Fruit fly (Drosophila melanogaster) Kc167 (cell line): Measurements from ENCODE around the gene Naa80.

Experiments
- Myc ChIP-seq: fragments of >200 bp; optimal IDR thresholded peaks from 2 replicates; lab custom pipeline; 2017; ENCODE audit warnings: missing external identifiers
- Sin3A ChIP-seq: fragments of >200 bp; optimal IDR thresholded peaks from 2 replicates; lab custom pipeline; 2018; ENCODE audit warnings: missing external identifiers
- h ChIP-seq: fragments of >200 bp; optimal IDR thresholded peaks from 3 replicates; lab custom pipeline; 2018; ENCODE audit warnings: missing external identifiers
- insv ChIP-seq: fragments of >200 bp; optimal IDR thresholded peaks from 3 replicates; lab custom pipeline; 2018; ENCODE audit warnings: missing external identifiers
- psq ChIP-seq: fragments of >200 bp; optimal IDR thresholded peaks from 2 replicates; lab custom pipeline; 2017; ENCODE audit warnings: missing external identifiers
- ttk ChIP-seq: sonication (Bioruptor generic); optimal IDR thresholded peaks from 2 replicates; lab custom pipeline; 2017; ENCODE audit warnings: missing external identifiers

Naa80 gene

DNA sequence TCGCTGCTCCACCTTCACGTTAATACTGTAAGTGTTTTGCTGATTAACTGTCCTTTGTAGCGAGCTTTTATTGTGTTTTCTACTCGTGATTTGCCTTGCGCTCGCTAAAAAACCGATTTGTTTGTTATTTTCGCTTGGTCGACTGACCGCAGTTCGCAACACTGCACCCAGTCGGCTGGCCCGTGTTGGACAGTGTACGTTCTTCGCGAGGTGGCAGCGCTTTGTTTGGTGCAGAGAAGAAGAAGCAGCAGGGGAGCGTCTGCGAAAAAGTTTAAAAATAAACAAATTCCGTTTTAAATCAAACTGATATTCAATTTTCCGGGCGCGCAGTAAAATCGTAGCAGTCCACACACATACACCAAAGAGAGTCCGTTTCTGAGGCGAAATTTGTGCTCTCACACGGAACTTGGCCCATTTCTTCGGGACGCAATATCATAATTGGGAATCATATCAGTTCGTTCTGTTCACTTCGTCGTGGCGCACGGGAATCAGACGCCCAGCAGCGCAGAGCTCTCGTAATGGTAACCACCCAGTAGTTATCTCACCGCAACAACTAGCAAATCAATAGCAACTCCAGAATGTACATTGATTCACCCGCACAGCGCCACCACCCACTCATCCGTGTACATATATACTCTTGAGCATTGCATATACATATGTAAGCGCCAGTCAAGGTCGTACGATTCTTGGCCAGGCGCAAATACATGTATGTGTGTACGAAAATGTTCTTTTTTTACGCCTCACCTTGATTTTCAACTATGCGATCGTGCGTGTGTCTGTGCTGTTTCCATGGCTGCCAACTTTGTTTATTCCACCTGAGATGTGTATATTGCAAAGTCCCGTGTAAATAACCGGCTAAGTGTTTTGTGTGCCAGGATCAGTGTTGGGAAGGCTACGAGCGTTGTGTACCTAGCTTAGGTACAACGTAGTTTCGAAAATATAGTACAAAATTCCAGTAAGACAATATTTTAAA is at the start of gene Naa80:
Naa80 (plus strand) TSS at position 215 of the 973 bp plus-strand sequence.
- no peak for TF ChIP-seq ttk (lab: Kevin White, UChicago)
- no peak for TF ChIP-seq psq
- TF ChIP-seq h (lab: Kevin White, UChicago) = no peak
- TF ChIP-seq Sin3A (lab: Kevin White, UChicago) = no peak
- no peak for TF ChIP-seq Myc
- no peak for TF ChIP-seq insv (lab: Kevin White, UChicago)

DNA sequence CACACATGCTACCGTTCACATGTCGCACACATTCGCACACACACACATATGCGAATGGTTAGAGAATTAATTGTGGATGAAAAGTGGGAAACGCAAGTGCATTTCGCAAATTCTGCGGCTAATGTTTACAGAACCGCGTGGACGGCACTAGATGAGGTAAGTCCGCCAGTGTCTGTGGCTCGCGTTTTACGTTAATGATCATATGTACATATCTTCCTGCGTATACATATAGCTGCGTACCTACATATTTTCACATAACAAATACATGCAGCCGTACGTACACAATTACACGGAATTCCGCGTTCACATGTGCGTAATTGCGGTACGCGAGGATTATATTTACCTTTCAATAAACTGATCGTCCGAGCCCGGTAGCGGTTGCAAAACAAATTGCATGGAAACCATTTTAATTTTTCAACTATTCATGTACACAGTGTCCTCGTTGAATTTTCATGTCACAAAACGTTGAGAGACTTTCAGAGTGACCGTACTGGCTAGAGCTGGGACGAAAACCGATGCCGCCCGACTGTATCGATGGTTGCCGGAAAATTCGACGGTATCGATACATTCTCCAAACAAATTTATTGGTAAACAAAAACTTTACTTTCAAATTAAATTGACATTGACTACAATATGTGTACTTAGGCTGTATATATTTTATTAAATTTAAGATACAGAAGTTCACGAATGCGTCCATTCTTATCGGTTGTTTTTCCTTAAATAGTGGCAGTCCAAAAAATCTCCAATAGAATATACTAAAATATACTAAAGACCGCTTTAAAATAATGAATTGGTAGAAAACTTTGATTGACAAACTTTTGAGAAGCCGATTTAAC is 42.3 kb upstream of the Naa80 start, which contains the start of gene hyd:
hyd (minus strand) TSS at position 495 of the 836 bp plus-strand sequence.
- TF ChIP-seq psq (no peak), insv (lab: Kevin White, UChicago) (no peak), Sin3A (lab: Kevin White, UChicago) (no peak), h (lab: Kevin White, UChicago) (no peak)

DNA sequence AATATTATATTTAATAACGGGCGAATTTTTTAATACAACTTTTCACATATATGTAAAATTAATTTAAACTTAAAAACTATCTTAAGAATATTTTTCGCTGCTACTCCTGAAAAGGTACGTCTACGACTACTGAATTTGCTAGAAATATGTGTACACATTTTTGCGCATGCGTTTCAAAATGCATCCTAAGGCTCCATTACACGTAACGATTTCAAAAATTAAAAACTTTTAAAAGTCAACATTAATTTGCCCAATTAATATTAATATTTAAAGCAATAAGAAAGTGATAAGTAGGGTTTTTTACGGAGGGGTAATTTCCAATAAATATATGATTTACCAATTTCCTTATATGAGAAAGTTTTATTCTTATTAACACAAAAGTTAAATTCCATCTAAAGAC is 36.9 kb upstream of the Naa80 start, which contains the start of gene FoxP:
FoxP (minus strand) TSS at position 89 of the 400 bp plus-strand sequence.
- TF ChIP-seq psq (no peak), ttk (lab: Kevin White, UChicago) (no peak), Sin3A (lab: Kevin White, UChicago) (no peak), h (lab: Kevin White, UChicago) (no peak), Myc (no peak), insv (lab: Kevin White, UChicago) (no peak)

DNA sequence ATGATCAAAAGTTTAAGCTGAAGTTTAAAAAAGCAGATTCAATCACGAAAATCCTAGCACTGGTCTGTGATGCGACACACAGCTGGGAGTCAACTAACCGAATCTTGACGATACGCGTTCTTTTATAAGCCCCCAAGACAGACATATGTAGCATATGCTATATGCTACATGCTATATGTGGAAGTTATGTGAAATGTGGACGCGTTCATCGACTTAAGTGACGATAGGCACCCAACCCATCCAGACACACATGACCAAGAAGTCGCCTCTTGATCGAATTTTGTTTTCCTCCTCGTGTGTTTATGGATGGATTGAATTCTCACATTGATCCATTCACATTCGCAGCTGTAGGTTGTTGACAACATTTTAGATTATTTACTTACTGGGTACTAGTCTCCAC is 34.5 kb upstream of the Naa80 start, which contains the start of gene alphaTub85E:
alphaTub85E (minus strand) TSS at position 101 of the 400 bp plus-strand sequence.
- TF ChIP-seq Sin3A (lab: Kevin White, UChicago) (no peak), insv (lab: Kevin White, UChicago) (no peak), Myc (no peak), ttk (lab: Kevin White, UChicago) (no peak), psq (no peak), h (lab: Kevin White, UChicago) (no peak)

DNA sequence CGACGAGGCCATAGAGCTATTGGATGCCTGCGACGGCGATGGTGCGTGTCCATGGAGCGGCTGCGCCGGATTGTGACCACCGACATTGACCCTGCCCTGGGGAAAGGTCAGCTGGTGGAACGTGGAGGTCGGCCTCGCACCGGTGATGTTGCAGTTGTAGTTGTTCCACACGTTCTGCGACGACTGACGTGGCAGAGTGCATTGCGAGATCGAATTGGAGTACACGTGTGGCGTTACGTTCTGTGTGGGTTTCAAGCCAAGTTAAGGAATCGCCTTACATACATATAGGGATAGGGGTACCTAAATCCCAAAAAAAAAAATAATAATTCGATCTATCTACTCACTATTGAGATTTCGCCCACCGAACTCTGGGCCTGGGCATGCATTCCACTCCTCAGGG is 32.5 kb upstream of the Naa80 start:
- no peak for TF ChIP-seq Myc
- no peak for TF ChIP-seq psq
- no peak for TF ChIP-seq Sin3A (lab: Kevin White, UChicago)
- no peak for TF ChIP-seq insv (lab: Kevin White, UChicago)
- no peak for TF ChIP-seq h (lab: Kevin White, UChicago)
- no peak for TF ChIP-seq ttk (lab: Kevin White, UChicago)

DNA sequence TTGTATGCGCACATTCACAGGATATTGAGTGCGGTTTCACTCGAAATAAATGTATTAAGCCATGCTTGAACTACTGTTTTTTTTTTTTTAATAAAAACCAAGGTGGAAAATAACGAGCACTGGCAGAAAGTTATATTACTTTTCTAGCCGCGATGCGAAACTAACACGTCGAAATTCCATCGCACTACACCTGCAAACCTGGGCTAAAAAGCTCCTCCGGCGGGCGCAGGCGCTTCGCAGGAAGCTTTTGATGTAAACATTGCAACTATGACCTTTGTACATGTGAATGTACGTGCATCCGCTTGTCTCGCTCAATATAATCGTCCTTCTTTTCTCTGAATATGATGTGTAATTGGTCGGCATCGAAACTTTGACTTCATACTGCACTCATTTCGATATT is 27.8 kb upstream of the Naa80 start, which contains the start of gene side-VII:
side-VII (minus strand) TSS at position 187 of the 400 bp plus-strand sequence.
- TF ChIP-seq Myc = no peak
- TF ChIP-seq insv (lab: Kevin White, UChicago) = no peak
- TF ChIP-seq h (lab: Kevin White, UChicago) = no peak
- no peak for TF ChIP-seq psq
- no peak for TF ChIP-seq ttk (lab: Kevin White, UChicago)
- TF ChIP-seq Sin3A (lab: Kevin White, UChicago) = no peak

DNA sequence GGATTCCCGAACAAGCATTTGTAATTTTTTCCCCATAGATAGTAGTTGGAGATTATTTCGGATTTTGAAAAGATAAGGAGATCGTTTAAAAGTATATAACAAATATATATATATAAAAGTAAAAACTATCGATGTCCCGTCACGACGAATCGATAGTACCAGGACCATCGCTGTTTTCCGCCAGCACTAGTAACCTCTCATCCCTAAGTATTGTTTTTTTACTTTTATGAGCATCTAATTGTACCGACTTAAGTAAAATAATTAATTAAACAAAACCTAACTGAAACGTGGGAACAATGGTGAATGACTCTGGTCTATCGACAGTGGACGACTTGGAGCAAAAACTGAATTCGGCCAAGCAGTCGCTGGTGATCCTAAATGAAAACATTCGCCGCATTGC is 26.9 kb upstream of the Naa80 start, which contains the start of gene Pnn:
Pnn (plus strand) TSS at position 187 of the 400 bp plus-strand sequence.
- TF ChIP-seq Myc = no peak

DNA sequence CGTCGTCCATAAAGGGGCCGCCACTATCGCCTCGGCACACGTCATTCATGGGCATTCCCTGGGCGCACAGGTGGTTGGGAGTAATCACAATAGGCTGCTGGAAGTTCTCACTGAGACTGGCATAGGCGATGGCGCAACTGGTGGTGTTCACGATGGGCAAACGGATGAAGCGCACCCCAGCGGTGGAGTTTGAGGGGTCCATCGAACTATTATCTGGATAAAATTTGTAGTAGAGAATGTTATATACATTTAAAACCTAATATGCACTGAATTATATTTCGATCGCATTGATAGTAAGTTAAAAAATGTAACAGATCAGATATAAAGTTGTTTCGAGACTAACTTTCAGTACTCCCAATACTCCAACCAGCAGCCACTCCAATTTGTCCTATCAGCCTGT is 24.4 kb upstream of the Naa80 start, which contains the start of gene CG31415:
CG31415 (plus strand) TSS at position 301 of the 400 bp plus-strand sequence.
- TF ChIP-seq insv (lab: Kevin White, UChicago) = no peak
- TF ChIP-seq h (lab: Kevin White, UChicago) = no peak
- no peak for TF ChIP-seq psq
- TF ChIP-seq ttk (lab: Kevin White, UChicago) = no peak
- TF ChIP-seq Myc = no peak
- TF ChIP-seq Sin3A (lab: Kevin White, UChicago) = no peak

DNA sequence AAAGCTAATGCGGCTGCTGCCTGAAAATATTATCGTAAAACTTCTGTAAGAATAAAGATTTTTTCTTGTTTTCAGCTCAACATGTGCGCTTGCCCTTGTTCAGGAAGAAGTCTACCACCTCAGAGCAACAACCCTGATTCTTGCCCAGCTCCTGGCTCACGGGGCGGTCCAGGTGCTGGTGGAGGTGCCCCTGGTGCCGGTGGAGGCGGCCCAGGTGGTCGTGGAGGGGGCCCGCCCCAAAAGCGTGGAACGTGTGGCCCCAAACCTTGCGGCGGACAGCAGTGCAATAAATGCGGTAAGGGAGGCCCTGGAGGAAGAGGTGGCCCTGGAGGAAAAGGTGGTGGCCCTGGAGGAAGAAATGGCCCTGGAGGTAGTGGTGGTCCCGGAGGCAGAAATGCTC is 23.6 kb upstream of the Naa80 start:
- TF ChIP-seq psq (no peak), insv (lab: Kevin White, UChicago) (no peak), ttk (lab: Kevin White, UChicago) (no peak), Myc (no peak), h (lab: Kevin White, UChicago) (no peak), Sin3A (lab: Kevin White, UChicago) (no peak)

DNA sequence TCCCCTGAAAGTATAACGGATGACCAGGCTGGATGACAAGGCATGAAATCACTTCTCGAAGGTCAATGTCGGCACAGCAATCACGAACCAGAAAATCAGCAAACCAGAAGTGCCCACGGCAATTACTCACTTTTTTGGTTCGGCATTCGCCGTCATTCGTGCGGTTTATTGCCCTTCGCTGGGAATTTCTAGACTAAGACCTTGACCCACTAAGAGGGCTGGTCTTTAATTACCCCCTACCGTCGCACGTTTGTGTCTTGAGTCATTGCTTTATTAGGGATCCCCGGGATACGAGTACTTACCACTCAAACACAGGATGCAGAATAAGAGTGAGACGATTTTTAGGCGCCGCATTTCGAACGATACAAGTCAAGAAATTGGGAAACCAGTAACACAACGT is 22.2 kb upstream of the Naa80 start:
- no peak for TF ChIP-seq Myc
- no peak for TF ChIP-seq insv (lab: Kevin White, UChicago)
- TF ChIP-seq Sin3A (lab: Kevin White, UChicago) = no peak
- TF ChIP-seq h (lab: Kevin White, UChicago) = no peak
- no peak for TF ChIP-seq psq
- no peak for TF ChIP-seq ttk (lab: Kevin White, UChicago)

DNA sequence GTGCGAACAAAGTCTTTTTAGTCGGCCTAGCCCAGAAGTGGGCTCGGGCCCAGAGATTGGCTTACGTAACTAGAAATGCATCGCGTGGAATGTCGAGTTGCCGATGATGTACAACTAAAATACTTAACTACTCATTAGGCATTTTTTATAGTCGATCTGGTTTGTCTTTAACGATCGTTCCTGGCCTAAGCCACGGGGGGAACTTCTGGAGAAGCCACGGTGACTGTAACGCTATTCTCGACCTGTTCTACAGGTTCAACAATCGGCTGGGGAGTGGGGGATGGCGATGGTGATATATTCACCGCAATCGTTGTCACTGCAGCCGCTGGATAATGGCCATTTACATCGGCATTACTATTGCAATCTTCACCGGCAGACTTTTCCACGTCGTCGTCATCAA is 21.4 kb upstream of the Naa80 start, which contains the start of gene CG34409:
CG34409 (minus strand) TSS at position 101 of the 400 bp plus-strand sequence.
- TF ChIP-seq ttk (lab: Kevin White, UChicago) = no peak
- no peak for TF ChIP-seq h (lab: Kevin White, UChicago)
- TF ChIP-seq Myc = no peak
- TF ChIP-seq insv (lab: Kevin White, UChicago) = no peak
- no peak for TF ChIP-seq Sin3A (lab: Kevin White, UChicago)
- TF ChIP-seq psq = no peak
